Fruit fly (Drosophila melanogaster): ENCODE results near the gene CG3942.

dm6 chr3R:12239166-12239565, 14.8 kb upstream of the CG3942 start, which contains the start of gene Cyp313a3:
- no peak for TF ChIP-seq h (optimal IDR thresholded peaks at IDR 0.05)
- TF ChIP-seq CG1024 (GFP tag; IDR thresholded peaks at IDR 0.05), result no peak
- no peak for TF ChIP-seq ro (GFP tag; IDR thresholded peaks at IDR 0.05)
- TF ChIP-seq maf-S (GFP tag; optimal IDR thresholded peaks at IDR 0.05), result no peak
- no peak for TF ChIP-seq HmgD (GFP tag; optimal IDR thresholded peaks at IDR 0.05)
- TF ChIP-seq peb (GFP tag; IDR thresholded peaks at IDR 0.05), result no peak

Data from whole organism, embryonic.